Worm (Caenorhabditis elegans): ENCODE results near the gene asp-4.

Gene asp-4

DNA sequence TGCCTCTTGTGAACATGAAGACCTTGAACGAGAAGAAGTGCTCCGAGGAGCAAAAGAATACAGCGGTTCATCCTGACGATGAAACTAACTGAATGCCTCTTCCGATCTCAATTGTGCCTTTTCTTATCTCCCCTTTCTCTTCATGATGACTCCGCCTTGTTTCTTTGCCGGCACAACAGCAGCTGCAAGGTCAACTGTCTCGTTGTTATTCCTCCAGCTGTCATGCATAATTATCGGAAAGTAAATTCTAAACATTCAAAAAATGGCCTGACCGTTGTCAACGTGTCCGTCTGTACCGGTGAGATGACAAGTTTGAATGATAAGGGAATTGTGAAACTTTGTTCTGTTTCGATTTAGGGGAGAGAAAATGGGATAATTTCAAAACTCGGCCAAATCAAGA lies at the start of gene asp-4:
Gene asp-4, minus strand, starts transcription at position 106 of the 400 bp plus-strand sequence.
- peak; percentile 30 for TF ChIP-seq fos-1 (tag; optimal IDR thresholded peaks at IDR 0.05)
- TF ChIP-seq sma-9 (GFP tag; optimal IDR thresholded peaks at IDR 0.05), result peak; percentile 4
- TF ChIP-seq sma-9 (tag; optimal IDR thresholded peaks at IDR 0.05), result no peak
- TF ChIP-seq lin-11 (tag; optimal IDR thresholded peaks at IDR 0.05), result no peak
- peak; percentile 48 for TF ChIP-seq nhr-129 (tag; optimal IDR thresholded peaks at IDR 0.05)
- TF ChIP-seq lsy-2 (tag; optimal IDR thresholded peaks at IDR 0.05), result peak in 1 of 2 experiments; percentile 9
- no peak for TF ChIP-seq unc-55 (GFP tag; optimal IDR thresholded peaks at IDR 0.05)
- TF ChIP-seq egl-27 (tag; optimal IDR thresholded peaks at IDR 0.05), result no peak
- TF ChIP-seq snpc-4 (tag; optimal IDR thresholded peaks at IDR 0.05), result no peak
- TF ChIP-seq nhr-11 (tag; optimal IDR thresholded peaks at IDR 0.05), result no peak

DNA sequence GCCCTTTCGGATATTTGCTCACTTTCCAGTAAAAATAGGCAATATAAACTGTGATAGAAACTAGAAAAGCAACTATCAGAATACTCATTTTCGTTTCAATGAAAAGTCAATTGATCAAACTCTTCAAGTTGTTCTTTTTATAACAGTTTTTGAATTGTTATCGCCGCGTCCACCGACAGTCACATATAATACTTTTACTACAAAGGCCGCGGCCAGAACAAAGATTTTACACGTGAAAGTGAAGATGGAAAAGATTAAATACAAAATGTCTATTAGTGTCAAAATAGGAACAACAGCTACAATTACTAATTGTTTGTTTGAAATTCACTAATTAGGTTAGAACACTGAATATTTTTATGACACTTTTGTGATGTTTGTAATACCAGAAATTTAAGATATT lies 48.3 kb upstream of the asp-4 start, which contains the start of gene cyp-14A2:
Gene cyp-14A2, minus strand, starts transcription at position 101 of the 400 bp plus-strand sequence.
- TF ChIP-seq dmd-4 (tag; optimal IDR thresholded peaks at IDR 0.05), result no peak
- no peak for TF ChIP-seq gmeb-1 (tag; optimal IDR thresholded peaks at IDR 0.05)
- no peak for TF ChIP-seq nhr-10 (tag; optimal IDR thresholded peaks at IDR 0.05)
- TF ChIP-seq nhr-77 (tag; optimal IDR thresholded peaks at IDR 0.05), result no peak
- TF ChIP-seq egl-27 (tag; optimal IDR thresholded peaks at IDR 0.05), result no peak
- no peak for TF ChIP-seq snpc-4 (tag; optimal IDR thresholded peaks at IDR 0.05)
- no peak for TF ChIP-seq C34F6.9 (tag; optimal IDR thresholded peaks at IDR 0.05)
- TF ChIP-seq nhr-129 (tag; optimal IDR thresholded peaks at IDR 0.05), result no peak

DNA sequence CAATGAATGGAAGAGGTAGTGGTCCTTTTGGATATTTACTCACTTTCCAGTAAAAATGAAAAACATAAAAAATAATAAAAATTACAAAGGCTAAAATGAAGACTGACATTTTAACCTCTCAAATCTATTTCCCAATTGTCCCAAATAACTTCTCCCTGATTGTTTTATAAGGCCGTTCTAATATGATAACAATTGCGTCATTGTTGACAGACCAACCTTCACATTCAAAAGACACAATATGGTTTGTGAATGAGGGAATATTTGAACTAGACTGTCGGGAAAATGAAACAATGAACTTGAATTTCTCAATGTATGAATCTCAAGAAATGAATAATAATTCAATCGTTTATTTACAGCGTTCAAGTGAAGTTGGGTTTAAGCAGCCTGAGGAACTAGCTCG lies 46.0 kb upstream of the asp-4 start, which contains the start of gene cyp-14A1:
Gene cyp-14A1, minus strand, starts transcription at position 126 of the 400 bp plus-strand sequence.
- TF ChIP-seq mdl-1 (tag; optimal IDR thresholded peaks at IDR 0.05) (no peak), nhr-129 (tag; optimal IDR thresholded peaks at IDR 0.05) (peak; percentile 74), alr-1 (tag; optimal IDR thresholded peaks at IDR 0.05) (no peak)

- TF ChIP-seq lin-11 (tag; optimal IDR thresholded peaks at IDR 0.05) (peak; percentile 28), nhr-12 (tag; optimal IDR thresholded peaks at IDR 0.05) (no peak), nhr-11 (tag; optimal IDR thresholded peaks at IDR 0.05) (no peak), unc-39 (tag; optimal IDR thresholded peaks at IDR 0.05) (no peak), ama-1 (optimal IDR thresholded peaks at IDR 0.05) (no peak), mdl-1 (tag; optimal IDR thresholded peaks at IDR 0.05) (no peak), aly-2 (tag; optimal IDR thresholded peaks at IDR 0.05) (no peak), dmd-4 (tag; optimal IDR thresholded peaks at IDR 0.05) (no peak), mbf-1 (tag; optimal IDR thresholded peaks at IDR 0.05) (no peak), skn-1 (tag; optimal IDR thresholded peaks at IDR 0.05) (no peak), unc-55 (GFP tag; optimal IDR thresholded peaks at IDR 0.05) (peak; percentile 66), gmeb-1 (tag; optimal IDR thresholded peaks at IDR 0.05) (peak; percentile 19), nhr-6 (tag; optimal IDR thresholded peaks at IDR 0.05) (no peak), nhr-21 (tag; optimal IDR thresholded peaks at IDR 0.05) (peak; percentile 42), ceh-82 (tag; optimal IDR thresholded peaks at IDR 0.05) (no peak), Y55F3AM.14 (GFP tag; optimal IDR thresholded peaks at IDR 0.05) (peak; percentile 23), ZK546.5 (tag; optimal IDR thresholded peaks at IDR 0.05) (no peak), zag-1 (tag; optimal IDR thresholded peaks at IDR 0.05) (peak; percentile 45), nhr-23 (tag; optimal IDR thresholded peaks at IDR 0.05) (no peak), ztf-11 (tag; optimal IDR thresholded peaks at IDR 0.05) (no peak), nhr-129 (tag; optimal IDR thresholded peaks at IDR 0.05) (peak; percentile 83), blmp-1 (tag; optimal IDR thresholded peaks at IDR 0.05; ENCODE audit: insufficient read depth) (no peak), unc-62 (GFP tag; optimal IDR thresholded peaks at IDR 0.05) (no peak), sem-4 (tag; optimal IDR thresholded peaks at IDR 0.05) (peak; percentile 16), crh-2 (tag; optimal IDR thresholded peaks at IDR 0.05) (peak; percentile 36), sma-3 (GFP tag; optimal IDR thresholded peaks at IDR 0.05) (peak; percentile 30), egl-27 (tag; optimal IDR thresholded peaks at IDR 0.05) (no peak), nhr-25 (tag; optimal IDR thresholded peaks at IDR 0.05) (no peak), snpc-4 (tag; optimal IDR thresholded peaks at IDR 0.05) (no peak), nhr-77 (tag; optimal IDR thresholded peaks at IDR 0.05) (no peak), sma-9 (GFP tag; optimal IDR thresholded peaks at IDR 0.05) (peak; percentile 68), sma-9 (tag; optimal IDR thresholded peaks at IDR 0.05) (no peak), nhr-10 (tag; optimal IDR thresholded peaks at IDR 0.05) (no peak), lin-39 (tag; optimal IDR thresholded peaks at IDR 0.05) (no peak), alr-1 (tag; optimal IDR thresholded peaks at IDR 0.05) (no peak), elt-1 (tag; optimal IDR thresholded peaks at IDR 0.05) (no peak), elt-3 (tag; optimal IDR thresholded peaks at IDR 0.05) (no peak), lin-13 (GFP tag; optimal IDR thresholded peaks at IDR 0.05) (no peak), lsy-2 (tag; optimal IDR thresholded peaks at IDR 0.05) (peak in 1 of 2 experiments; percentile 36), ztf-1 (GFP tag; conservative IDR thresholded peaks at IDR 0.05) (no peak), F13H6.1 (tag; optimal IDR thresholded peaks at IDR 0.05) (peak; percentile 65), ceh-16 (tag; optimal IDR thresholded peaks at IDR 0.05) (peak; percentile 31), nhr-237 (tag; optimal IDR thresholded peaks at IDR 0.05) (no peak), C34F6.9 (tag; optimal IDR thresholded peaks at IDR 0.05) (peak; percentile 36), peb-1 (tag; optimal IDR thresholded peaks at IDR 0.05) (no peak), fos-1 (tag; optimal IDR thresholded peaks at IDR 0.05) (peak; percentile 19)
These were observed 43.3 kb upstream of the asp-4 start for ce11 chrX:13264550-13264949.
